Fruit fly (Drosophila melanogaster): ENCODE measurements around the gene D.

dm6 chr3L:14216140-14216539, 37.7 kb upstream of the D start:
- TF ChIP-seq toe (GFP tag; optimal IDR thresholded peaks at IDR 0.05) (no peak), CG1620 (GFP tag; optimal IDR thresholded peaks at IDR 0.05) (no peak), cnc (optimal IDR thresholded peaks at IDR 0.05) (no peak), cic (GFP tag; optimal IDR thresholded peaks at IDR 0.05) (no peak), CG12768 (GFP tag; optimal IDR thresholded peaks at IDR 0.05) (no peak), CG7101 (tag; optimal IDR thresholded peaks at IDR 0.05) (no peak), CG7045 (GFP tag; optimal IDR thresholded peaks at IDR 0.05) (no peak), Clk (GFP tag; optimal IDR thresholded peaks at IDR 0.05) (no peak), CG33017 (tag; optimal IDR thresholded peaks at IDR 0.05) (no peak), Mnt (GFP tag; optimal IDR thresholded peaks at IDR 0.05) (no peak), CG5204 (GFP tag; optimal IDR thresholded peaks at IDR 0.05) (no peak)

All from whole organism, adult.